Worm (Caenorhabditis elegans) whole organism, L4 larva: ENCODE measurements around the gene bath-27.

Experiments
- D1046.2 ChIP-seq: fragments of 200-800 bp; sonication (Bioruptor generic); IDR thresholded peaks from 2 replicates; pipeline ENCODE4 v1.3.6; 2022; ENCODE audit warnings: missing genetic modification characterization, missing compliant biosample characterization
- F49E8.2 ChIP-seq: sonication (generic microtip); optimal IDR thresholded peaks from 2 replicates; lab custom pipeline; 2016; ENCODE audit warnings: missing compliant biosample characterization, mild to moderate bottlenecking, missing genetic modification characterization, borderline replicate concordance
- R02D3.7 ChIP-seq: fragments of 150-350 bp; sonication (generic microtip); optimal IDR thresholded peaks from 3 replicates; lab custom pipeline; 2014; ENCODE audit warnings: missing biosample characterization, missing genetic modification characterization
- T26A8.4 ChIP-seq: fragments of 200-800 bp; sonication (Bioruptor generic); IDR thresholded peaks from 2 replicates; pipeline ENCODE4 v1.3.6; 2022; ENCODE audit warnings: missing genetic modification characterization, missing compliant biosample characterization
- Y105C5A.15 ChIP-seq: fragments of 200-800 bp; sonication (Bioruptor generic); IDR thresholded peaks from 2 replicates; pipeline ENCODE4 v1.3.6; 2022; ENCODE audit warnings: missing genetic modification characterization, missing compliant biosample characterization
- Y75B8A.6 ChIP-seq: fragments of 200-800 bp; sonication (Bioruptor generic); IDR thresholded peaks from 2 replicates; pipeline ENCODE4 v1.3.6; 2022; ENCODE audit warnings: missing genetic modification reagents, missing genetic modification characterization, missing compliant biosample characterization
- aha-1 ChIP-seq: fragments of 150-350 bp; peaks from one replicate; lab custom pipeline; 2014; ENCODE audit warnings: missing biosample characterization, missing genetic modification characterization
- attf-4 ChIP-seq: sonication (generic microtip); optimal IDR thresholded peaks from 3 replicates; lab custom pipeline; 2017; ENCODE audit warnings: missing biosample characterization, missing genetic modification characterization
- ceh-20 ChIP-seq: fragments of 200-800 bp; sonication (Bioruptor generic); IDR thresholded peaks from 2 replicates; pipeline ENCODE4 v1.3.6; 2022; ENCODE audit warnings: missing genetic modification reagents, missing genetic modification characterization, missing compliant biosample characterization
- ceh-32 ChIP-seq: sonication (generic microtip); optimal IDR thresholded peaks from 2 replicates; lab custom pipeline; 2016; ENCODE audit warnings: mild to moderate bottlenecking, missing genetic modification characterization, missing compliant biosample characterization; ENCODE audit not compliant: poor library complexity
- ceh-44 ChIP-seq: fragments of 200-800 bp; sonication (Bioruptor generic); IDR thresholded peaks from 2 replicates; pipeline ENCODE4 v1.3.6; 2022; ENCODE audit warnings: missing genetic modification reagents, missing genetic modification characterization, missing compliant biosample characterization
- ceh-82 ChIP-seq: sonication (generic microtip); optimal IDR thresholded peaks from 2 replicates; lab custom pipeline; 2017; ENCODE audit warnings: missing biosample characterization, missing genetic modification characterization
- cey-2 ChIP-seq: sonication (generic microtip); optimal IDR thresholded peaks from 3 replicates; lab custom pipeline; 2017; ENCODE audit warnings: missing genetic modification characterization, mild to moderate bottlenecking, missing compliant biosample characterization, antibody characterized with exemption, borderline replicate concordance; ENCODE audit not compliant: insufficient read depth
- daf-12 ChIP-seq: fragments of 150-350 bp; optimal IDR thresholded peaks from 2 replicates; lab custom pipeline; 2014; ENCODE audit warnings: missing biosample characterization, missing genetic modification reagents, missing genetic modification characterization
- daf-16 ChIP-seq, 3 experiments: sonication (generic microtip); optimal IDR thresholded peaks; 2 replicates each; lab custom pipeline; 2016 to 2017; ENCODE audit warnings: missing genetic modification characterization in 3 of 3, missing genetic modification reagents in 3 of 3, mild to moderate bottlenecking in 2 of 3, missing compliant biosample characterization in 2 of 3, missing biosample characterization in 1 of 3, moderate library complexity in 1 of 3
- dmd-6 ChIP-seq: fragments of 200-800 bp; sonication (Bioruptor generic); IDR thresholded peaks from 2 replicates; pipeline ENCODE4 v1.3.6; 2022; ENCODE audit warnings: missing genetic modification reagents, missing genetic modification characterization, missing compliant biosample characterization
- dmd-9 ChIP-seq: fragments of 200-800 bp; sonication (Bioruptor generic); IDR thresholded peaks from 2 replicates; pipeline ENCODE4 v1.3.6; 2022; ENCODE audit warnings: missing genetic modification reagents, missing genetic modification characterization, missing compliant biosample characterization
- dpl-1 ChIP-seq: fragments of 150-350 bp; optimal IDR thresholded peaks from 2 replicates; lab custom pipeline; 2014; ENCODE audit warnings: missing biosample characterization, missing genetic modification reagents, missing genetic modification characterization
- duxl-1 ChIP-seq: sonication (generic microtip); optimal IDR thresholded peaks from 2 replicates; lab custom pipeline; 2016; ENCODE audit warnings: mild to moderate bottlenecking, missing genetic modification characterization, moderate library complexity, missing compliant biosample characterization; ENCODE audit not compliant: poor library complexity
- dve-1 ChIP-seq: sonication (generic microtip); optimal IDR thresholded peaks from 2 replicates; lab custom pipeline; 2017; ENCODE audit warnings: antibody characterized with exemption, mild to moderate bottlenecking, missing genetic modification characterization, missing compliant biosample characterization; ENCODE audit not compliant: insufficient read depth
- egl-27 ChIP-seq: sonication (generic microtip); optimal IDR thresholded peaks from 3 replicates; lab custom pipeline; 2017; ENCODE audit warnings: missing biosample characterization, missing genetic modification reagents, missing genetic modification characterization
- fkh-10 ChIP-seq: fragments of 150-350 bp; optimal IDR thresholded peaks from 2 replicates; lab custom pipeline; 2014; ENCODE audit warnings: missing biosample characterization, missing genetic modification reagents, missing genetic modification characterization
- fos-1 ChIP-seq: fragments of 150-350 bp; optimal IDR thresholded peaks from 2 replicates; lab custom pipeline; 2014; ENCODE audit warnings: missing biosample characterization, missing genetic modification characterization
- gei-8 ChIP-seq: fragments of 200-800 bp; sonication (Bioruptor generic); optimal IDR thresholded peaks from 2 replicates; lab custom pipeline; 2018; ENCODE audit warnings: mild to moderate bottlenecking, missing genetic modification characterization, missing compliant biosample characterization
- lim-7 ChIP-seq: fragments of 200-800 bp; sonication (Bioruptor generic); IDR thresholded peaks from 2 replicates; pipeline ENCODE4 v1.3.6; 2022; ENCODE audit warnings: missing genetic modification characterization, missing compliant biosample characterization
- lin-38 ChIP-seq: fragments of 200-800 bp; sonication (Bioruptor generic); IDR thresholded peaks from 2 replicates; pipeline ENCODE4 v1.3.6; 2022; ENCODE audit warnings: missing genetic modification reagents, missing genetic modification characterization, missing compliant biosample characterization
- nhr-10 ChIP-seq: fragments of 150-350 bp; optimal IDR thresholded peaks from 2 replicates; lab custom pipeline; 2014; ENCODE audit warnings: missing biosample characterization, missing genetic modification characterization
- nhr-102 ChIP-seq: sonication (generic microtip); optimal IDR thresholded peaks from 2 replicates; lab custom pipeline; 2016; ENCODE audit warnings: mild to moderate bottlenecking, missing genetic modification characterization, moderate library complexity, missing compliant biosample characterization
- nhr-28 ChIP-seq: fragments of 150-350 bp; optimal IDR thresholded peaks from 2 replicates; lab custom pipeline; 2014; ENCODE audit warnings: missing biosample characterization, missing genetic modification characterization
- nhr-42 ChIP-seq: fragments of 200-800 bp; sonication (Bioruptor generic); IDR thresholded peaks from 2 replicates; pipeline ENCODE4 v1.3.6; 2022; ENCODE audit warnings: missing genetic modification characterization, missing compliant biosample characterization
- nhr-76 ChIP-seq: fragments of 150-350 bp; optimal IDR thresholded peaks from 2 replicates; lab custom pipeline; 2014; ENCODE audit warnings: missing biosample characterization, missing genetic modification characterization
- nhr-77 ChIP-seq: fragments of 150-350 bp; optimal IDR thresholded peaks from 2 replicates; lab custom pipeline; 2014; ENCODE audit warnings: missing biosample characterization, missing genetic modification characterization
- php-3 ChIP-seq: fragments of 200-800 bp; sonication (Bioruptor generic); IDR thresholded peaks from 2 replicates; pipeline ENCODE4 v1.3.6; 2022; ENCODE audit warnings: missing genetic modification reagents, missing genetic modification characterization, missing compliant biosample characterization
- pqm-1 ChIP-seq: sonication (generic microtip); optimal IDR thresholded peaks from 2 replicates; lab custom pipeline; 2017; ENCODE audit warnings: missing biosample characterization, missing genetic modification characterization
- sdz-12 ChIP-seq: fragments of 200-800 bp; sonication (Bioruptor generic); optimal IDR thresholded peaks from 2 replicates; lab custom pipeline; 2018; ENCODE audit warnings: mild to moderate bottlenecking, missing genetic modification characterization, missing compliant biosample characterization
- snpc-1.2 ChIP-seq: fragments of 200-800 bp; sonication (Bioruptor generic); IDR thresholded peaks from 2 replicates; pipeline ENCODE4 v1.3.6; 2022; ENCODE audit warnings: missing genetic modification reagents, missing genetic modification characterization, missing compliant biosample characterization
- spr-3 ChIP-seq: fragments of 200-800 bp; sonication (Bioruptor generic); optimal IDR thresholded peaks from 2 replicates; lab custom pipeline; 2018; ENCODE audit warnings: mild to moderate bottlenecking, missing genetic modification characterization, missing compliant biosample characterization
- unc-130 ChIP-seq: sonication (generic microtip); optimal IDR thresholded peaks from 2 replicates; lab custom pipeline; 2016; ENCODE audit warnings: missing genetic modification reagents, missing genetic modification characterization, missing compliant biosample characterization
- unc-62 ChIP-seq, 3 experiments: fragments of 150-350 bp in 1 of 3; sonication (generic microtip); optimal IDR thresholded peaks in 2 of 3; peaks in 1 of 3; 1 replicate in 1 of 3; 2 replicates in 2 of 3; lab custom pipeline; 2014 to 2017; ENCODE audit warnings: missing biosample characterization in 3 of 3, missing genetic modification characterization in 3 of 3, missing genetic modification reagents in 3 of 3, missing genotype in 1 of 3
- zag-1 ChIP-seq: fragments of 150-350 bp; optimal IDR thresholded peaks from 2 replicates; lab custom pipeline; 2014; ENCODE audit warnings: missing biosample characterization, missing genetic modification characterization
- zfp-2 ChIP-seq: sonication (generic microtip); optimal IDR thresholded peaks from 2 replicates; lab custom pipeline; 2016; ENCODE audit warnings: mild to moderate bottlenecking, missing genetic modification characterization, missing compliant biosample characterization
- zip-2 ChIP-seq: fragments of 150-350 bp; optimal IDR thresholded peaks from 2 replicates; lab custom pipeline; 2014; ENCODE audit warnings: missing biosample characterization, missing genetic modification characterization

The bath-27 gene

DNA sequence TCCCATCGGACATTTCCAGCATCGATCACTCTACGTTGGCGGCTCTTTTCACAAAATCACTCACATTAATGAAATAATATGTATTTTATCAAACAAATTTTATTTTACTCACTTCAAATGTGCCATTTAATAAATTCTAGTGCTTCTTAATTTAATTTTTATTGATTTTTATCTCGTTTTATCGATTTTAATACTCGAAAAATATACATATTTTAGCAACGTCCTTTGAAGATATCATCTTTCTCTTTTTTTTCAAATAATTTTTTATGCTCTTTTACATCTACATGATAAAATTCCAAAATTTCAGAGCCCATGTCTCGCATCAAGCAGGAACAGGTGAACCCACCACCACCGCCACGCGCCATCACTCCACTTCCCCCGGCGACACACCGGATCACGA is at the start of gene bath-27, which contains the start of gene lido-14:
Gene bath-27 (plus strand): TSS at position 306 of the 400 bp plus-strand sequence.
Gene lido-14 (plus strand): TSS at position 301 of the 400 bp plus-strand sequence.
- TF ChIP-seq spr-3 (GFP tag; lab: Kevin White, UChicago), result no peak
- no peak for TF ChIP-seq zfp-2 (tag; lab: Kevin White, UChicago)
- TF ChIP-seq nhr-77, result no peak
- no peak for TF ChIP-seq nhr-10
- TF ChIP-seq lim-7 (GFP tag; lab: Robert Waterston, UW), result no peak
- no peak for TF ChIP-seq fos-1 (tag; lab: Kevin White, UChicago)
- TF ChIP-seq nhr-102 (tag; lab: Kevin White, UChicago), result no peak
- no peak for TF ChIP-seq daf-16 (GFP tag; optimal IDR thresholded peaks at IDR 0.05; lab: Kevin White, UChicago)
- TF ChIP-seq daf-16 (tag; optimal IDR thresholded peaks at IDR 0.05; lab: Kevin White, UChicago), result no peak

DNA sequence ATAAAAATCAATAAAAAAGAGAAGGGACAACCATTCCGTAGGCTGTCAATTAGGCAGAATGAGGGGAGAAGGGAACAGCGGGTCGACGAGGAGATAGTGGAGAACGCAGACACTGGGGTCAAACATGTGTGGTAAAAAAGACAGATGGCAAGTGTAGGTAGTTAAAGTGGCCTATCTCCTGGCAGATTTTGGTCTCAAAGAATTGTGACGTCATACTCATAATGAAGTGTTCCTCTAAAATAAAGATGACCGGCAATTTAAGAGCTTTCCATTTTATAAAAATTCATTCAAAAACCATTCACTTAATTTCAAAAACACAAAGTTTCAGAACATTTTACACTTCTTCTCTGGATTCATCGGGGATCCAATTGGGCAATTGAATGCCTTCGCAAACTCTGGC is 49.0 kb upstream of the bath-27 start:
- peak; percentile 19; the same call in 1 of the 2 replicates for TF ChIP-seq dmd-6 (GFP tag; lab: Robert Waterston, UW)

- no peak for TF ChIP-seq daf-16 (GFP tag; optimal IDR thresholded peaks at IDR 0.05; lab: Kevin White, UChicago)
- peak; percentile 11 for TF ChIP-seq daf-16 (tag; optimal IDR thresholded peaks at IDR 0.05; lab: Kevin White, UChicago)
- TF ChIP-seq lin-38 (GFP tag; lab: Robert Waterston, UW), result peak; percentile 40
- TF ChIP-seq nhr-28 (tag; lab: Kevin White, UChicago), result peak; percentile 23
- no peak for TF ChIP-seq nhr-42 (GFP tag; lab: Robert Waterston, UW)
- TF ChIP-seq snpc-1.2, result no peak
- peak; percentile 13; the same call in 1 of the 2 replicates for TF ChIP-seq dmd-6 (GFP tag; lab: Robert Waterston, UW)
- no peak for TF ChIP-seq aha-1
- peak; percentile 69 for TF ChIP-seq duxl-1
- TF ChIP-seq pqm-1, result peak; percentile 56
- TF ChIP-seq, all 104 proteins: peak for 6
These were observed 47.8 kb upstream of the bath-27 start for ce11 chrII:3310957-3311657.

ce11 chrII:3313442-3313841 is 45.5 kb upstream of the bath-27 start, which contains the start of gene F39E9.6:
Gene F39E9.6, minus strand, starts transcription at chrII:3313542.
- TF ChIP-seq R02D3.7 (tag; lab: Kevin White, UChicago) (no peak), attf-4 (tag; lab: Kevin White, UChicago) (no peak), ceh-82 (no peak), nhr-76 (tag; lab: Kevin White, UChicago) (no peak), php-3 (GFP tag; lab: Robert Waterston, UW) (no peak), zag-1 (no peak), F49E8.2 (no peak), lin-38 (GFP tag; lab: Robert Waterston, UW) (no peak)

DNA sequence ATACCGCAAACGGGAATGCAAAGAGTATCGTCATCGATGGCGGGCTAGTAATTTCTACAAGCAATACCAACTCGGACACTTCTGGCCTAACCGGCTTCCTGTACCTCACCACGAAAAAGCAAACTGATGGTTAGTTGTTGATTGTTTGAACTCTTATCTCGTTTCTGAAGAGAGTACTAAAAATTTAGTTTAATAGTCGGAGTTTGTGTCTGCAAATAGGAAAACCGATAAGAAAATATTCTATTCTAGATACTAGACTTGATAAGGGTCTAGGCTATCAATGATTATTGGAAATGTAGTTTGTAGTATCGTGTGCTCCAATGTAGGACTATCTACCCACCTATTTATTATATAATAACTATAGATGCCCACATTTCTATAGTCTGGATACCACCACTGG is 40.1 kb upstream of the bath-27 start:
- no peak for TF ChIP-seq dmd-9
- no peak for TF ChIP-seq egl-27 (tag; lab: Kevin White, UChicago)
- no peak for TF ChIP-seq dpl-1
- TF ChIP-seq Y105C5A.15 (GFP tag; lab: Robert Waterston, UW), result no peak
- peak; percentile 73 for TF ChIP-seq dmd-6 (GFP tag; lab: Robert Waterston, UW)
- TF ChIP-seq zip-2 (tag; lab: Kevin White, UChicago), result no peak
- TF ChIP-seq dve-1 (tag; lab: Kevin White, UChicago), result peak; percentile 23
- no peak for TF ChIP-seq ceh-20
- no peak for TF ChIP-seq unc-130
- no peak for TF ChIP-seq gei-8
- TF ChIP-seq Y75B8A.6 (GFP tag; lab: Robert Waterston, UW), result no peak
- no peak for TF ChIP-seq fkh-10
- no peak for TF ChIP-seq ceh-32
- TF ChIP-seq unc-62 (GFP tag; optimal IDR thresholded peaks at IDR 0.05 in 1 of 2; lab: Kevin White, UChicago), result no peak
- no peak for TF ChIP-seq unc-62 (tag; optimal IDR thresholded peaks at IDR 0.05; lab: Kevin White, UChicago)
- no peak for TF ChIP-seq ceh-44
- TF ChIP-seq cey-2 (tag; lab: Kevin White, UChicago), result no peak
- no peak for TF ChIP-seq daf-12 (tag; lab: Kevin White, UChicago)
- no peak for TF ChIP-seq sdz-12
- TF ChIP-seq D1046.2, result no peak
- no peak for TF ChIP-seq T26A8.4
- TF ChIP-seq daf-16 (GFP tag; optimal IDR thresholded peaks at IDR 0.05; lab: Kevin White, UChicago), result no peak
- TF ChIP-seq daf-16 (tag; optimal IDR thresholded peaks at IDR 0.05; lab: Kevin White, UChicago), result peak; percentile 20
